Worm (Caenorhabditis elegans): Measurements from ENCODE around the gene str-69.

Gene str-69

ce11 chrV:3105810-3106209 lies at the start of gene str-69:
TSS of gene str-69 (minus strand) at chrV:3105910.
- TF ChIP-seq mep-1 (tag; optimal IDR thresholded peaks at IDR 0.05) (no peak), C34B4.2 (tag; optimal IDR thresholded peaks at IDR 0.05) (no peak), alr-1 (tag; optimal IDR thresholded peaks at IDR 0.05; ENCODE audit: borderline replicate concordance) (no peak), ztf-11 (tag; optimal IDR thresholded peaks at IDR 0.05) (no peak), nhr-237 (tag; optimal IDR thresholded peaks at IDR 0.05) (no peak), nhr-11 (tag; optimal IDR thresholded peaks at IDR 0.05) (no peak), ceh-8 (GFP tag; optimal IDR thresholded peaks at IDR 0.05) (no peak), nhr-28 (tag; optimal IDR thresholded peaks at IDR 0.05) (no peak), lin-14 (GFP tag; optimal IDR thresholded peaks at IDR 0.05) (no peak), zip-4 (GFP tag; optimal IDR thresholded peaks at IDR 0.05) (no peak), nhr-90 (tag; optimal IDR thresholded peaks at IDR 0.05; ENCODE audit: poor library complexity) (no peak), lin-15B (tag; optimal IDR thresholded peaks at IDR 0.05) (no peak), C04F5.9 (tag; optimal IDR thresholded peaks at IDR 0.05) (no peak)

ce11 chrV:3155072-3155471 lies 49.4 kb upstream of the str-69 start, which contains the start of gene srab-7:
TSS of gene srab-7 (minus strand) at chrV:3155172.
- TF ChIP-seq pag-3 (tag; optimal IDR thresholded peaks at IDR 0.05; ENCODE audit: borderline replicate concordance, insufficient read depth) (no peak), grh-1 (GFP tag; IDR thresholded peaks at IDR 0.05) (no peak)

- TF ChIP-seq nhr-85 (tag) (no peak), zag-1 (tag; optimal IDR thresholded peaks at IDR 0.05) (no peak), ceh-8 (GFP tag; optimal IDR thresholded peaks at IDR 0.05) (no peak), mdl-1 (tag; optimal IDR thresholded peaks at IDR 0.05) (no peak)
Observed at ce11 chrV:3151862-3152261, 46.2 kb upstream of the str-69 start, which contains the start of gene srab-6. TSS of gene srab-6 (minus strand) at chrV:3151962.

ce11 chrV:3149910-3150428 lies 44.3 kb upstream of the str-69 start:
- TF ChIP-seq ceh-8 (GFP tag; optimal IDR thresholded peaks at IDR 0.05) (no peak), Y116A8C.19 (tag; optimal IDR thresholded peaks at IDR 0.05; ENCODE audit: borderline replicate concordance) (no peak), C34B4.2 (tag; optimal IDR thresholded peaks at IDR 0.05) (no peak), nhr-12 (tag; optimal IDR thresholded peaks at IDR 0.05) (no peak), nhr-11 (tag; optimal IDR thresholded peaks at IDR 0.05) (no peak), lin-13 (GFP tag; optimal IDR thresholded peaks at IDR 0.05) (no peak)

ce11 chrV:3146932-3147331 lies 41.2 kb upstream of the str-69 start, which contains the start of gene srab-11:
TSS of gene srab-11 (minus strand) at chrV:3147032.
- no peak for TF ChIP-seq elt-2 (tag; optimal IDR thresholded peaks at IDR 0.05)
- TF ChIP-seq lir-3 (tag; optimal IDR thresholded peaks at IDR 0.05; ENCODE audit: poor library complexity) = no peak
- TF ChIP-seq egl-13 (tag; optimal IDR thresholded peaks at IDR 0.05) = no peak
- TF ChIP-seq ets-5 (GFP tag; IDR thresholded peaks at IDR 0.05) = no peak
- no peak for TF ChIP-seq zag-1 (tag; optimal IDR thresholded peaks at IDR 0.05)
- no peak for TF ChIP-seq hpl-2 (GFP tag; optimal IDR thresholded peaks at IDR 0.05)
- TF ChIP-seq unc-86 (tag; optimal IDR thresholded peaks at IDR 0.05) = no peak
- TF ChIP-seq C34B4.2 (tag; optimal IDR thresholded peaks at IDR 0.05) = no peak
- no peak for TF ChIP-seq fos-1 (tag; optimal IDR thresholded peaks at IDR 0.05)
- no peak for TF ChIP-seq pqm-1 (tag; optimal IDR thresholded peaks at IDR 0.05)
- no peak for TF ChIP-seq nhr-77 (tag; optimal IDR thresholded peaks at IDR 0.05)
- no peak for TF ChIP-seq nhr-85 (tag)
- no peak for TF ChIP-seq tlp-1 (tag; optimal IDR thresholded peaks at IDR 0.05)
- TF ChIP-seq ceh-82 (tag; optimal IDR thresholded peaks at IDR 0.05) = no peak
- no peak for TF ChIP-seq ces-1 (GFP tag; optimal IDR thresholded peaks at IDR 0.05)
- no peak for TF ChIP-seq snu-23 (GFP tag; optimal IDR thresholded peaks at IDR 0.05)
- TF ChIP-seq F16B12.6 (tag; optimal IDR thresholded peaks at IDR 0.05) = no peak
- no peak for TF ChIP-seq nhr-19 (GFP tag; conservative IDR thresholded peaks at IDR 0.05)
- TF ChIP-seq swsn-7 (tag; optimal IDR thresholded peaks at IDR 0.05) = no peak
